Worm (Caenorhabditis elegans) whole organism, L2 larva: ENCODE measurements around the gene srab-26.

ENCODE experiments used
- ceh-16 ChIP-seq: fragments of 150-350 bp; optimal IDR thresholded peaks from 2 replicates; lab custom pipeline; 2014; ENCODE audit warnings: missing biosample characterization, missing genetic modification characterization
- lin-39 ChIP-seq: fragments of 150-350 bp; optimal IDR thresholded peaks from 2 replicates; lab custom pipeline; 2014; ENCODE audit warnings: missing biosample characterization, missing genetic modification reagents, missing genetic modification characterization
- nhr-6 ChIP-seq: fragments of 150-350 bp; optimal IDR thresholded peaks from 2 replicates; lab custom pipeline; 2014; ENCODE audit warnings: missing biosample characterization, missing genetic modification characterization
- skn-1 ChIP-seq: sonication (generic microtip); optimal IDR thresholded peaks from 2 replicates; lab custom pipeline; 2017; ENCODE audit warnings: missing biosample characterization, missing genetic modification characterization
- ztf-1 ChIP-seq: fragments of 200-800 bp; sonication (Bioruptor generic); conservative IDR thresholded peaks from 2 replicates; pipeline ENCODE4 v1.3.6; 2022; ENCODE audit warnings: missing genetic modification characterization, missing compliant biosample characterization

- TF ChIP-seq ceh-16 (tag; lab: Kevin White, UChicago) = no peak
- no peak for TF ChIP-seq ztf-1 (GFP tag; lab: Robert Waterston, UW)
- no peak for TF ChIP-seq lin-39 (tag; lab: Kevin White, UChicago)
- TF ChIP-seq skn-1 = no peak
- TF ChIP-seq nhr-6 = no peak
Measured at ce11 chrV:9911165-9911564, 31.9 kb upstream of the srab-26 start.
